Worm (Caenorhabditis elegans): ENCODE results near the gene ets-4.

DNA sequence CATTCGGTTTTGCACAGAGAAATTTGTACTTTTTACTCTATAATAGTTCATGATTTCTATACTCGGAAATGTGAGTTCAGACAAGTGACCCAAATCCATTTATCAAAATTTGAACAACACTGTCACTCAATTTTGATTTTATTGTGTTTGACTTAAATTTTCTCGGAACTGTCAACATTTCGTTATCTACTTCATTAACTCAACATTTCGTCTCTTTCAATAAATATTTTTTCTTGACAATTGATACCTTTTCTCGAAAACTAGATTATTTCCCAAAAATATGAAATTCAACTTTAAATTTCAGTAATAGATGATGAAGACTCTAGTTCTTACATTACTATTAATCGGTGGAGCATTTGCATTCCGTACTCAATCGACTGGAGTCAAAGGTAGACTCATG lies 8.1 kb upstream of the ets-4 start, which contains the start of gene ttr-36:
- TF ChIP-seq elt-4 (tag; optimal IDR thresholded peaks at IDR 0.05), result no peak
- TF ChIP-seq unc-42 (tag; optimal IDR thresholded peaks at IDR 0.05), result no peak
- no peak for TF ChIP-seq fkh-10 (GFP tag; optimal IDR thresholded peaks at IDR 0.05)
- no peak for TF ChIP-seq hlh-13 (GFP tag; optimal IDR thresholded peaks at IDR 0.05)
- no peak for TF ChIP-seq unc-55 (GFP tag; optimal IDR thresholded peaks at IDR 0.05)
- no peak for TF ChIP-seq unc-3 (GFP tag; conservative IDR thresholded peaks at IDR 0.05)
- no peak for TF ChIP-seq unc-3 (tag; optimal IDR thresholded peaks at IDR 0.05)
- TF ChIP-seq dve-1 (tag; optimal IDR thresholded peaks at IDR 0.05), result no peak
- no peak for TF ChIP-seq elt-2 (tag; optimal IDR thresholded peaks at IDR 0.05)
- no peak for TF ChIP-seq npax-4 (tag; optimal IDR thresholded peaks at IDR 0.05)
- TF ChIP-seq sdc-2 (tag; optimal IDR thresholded peaks at IDR 0.05), result no peak
